Worm (Caenorhabditis elegans) whole organism, L1 larva: ENCODE data around the gene cey-4.

Experiments used
- C16A3.4 ChIP-seq: fragments of 150-350 bp; optimal IDR thresholded peaks from 2 replicates; lab custom pipeline; 2014; ENCODE audit warnings: missing biosample characterization, missing genetic modification characterization
- C34B4.2 ChIP-seq: sonication (generic microtip); optimal IDR thresholded peaks from 2 replicates; lab custom pipeline; 2017; ENCODE audit warnings: mild to moderate bottlenecking, missing genetic modification characterization, missing compliant biosample characterization
- aha-1 ChIP-seq: fragments of 150-350 bp; optimal IDR thresholded peaks from 2 replicates; lab custom pipeline; 2014; ENCODE audit warnings: missing biosample characterization, missing genetic modification characterization
- ama-1 ChIP-seq: fragments of 150-350 bp; optimal IDR thresholded peaks from 2 replicates; lab custom pipeline; 2014
- blmp-1 ChIP-seq: fragments of 150-350 bp; optimal IDR thresholded peaks from 2 replicates; lab custom pipeline; 2014; ENCODE audit warnings: missing biosample characterization, missing genetic modification characterization
- ceh-90 ChIP-seq: sonication (generic microtip); optimal IDR thresholded peaks from 2 replicates; lab custom pipeline; 2016; ENCODE audit warnings: missing genetic modification characterization, missing compliant biosample characterization
- dpl-1 ChIP-seq, 3 experiments: fragments of 150-350 bp in 2 of 3; sonication (generic microtip) in 1 of 3; optimal IDR thresholded peaks; 2 replicates each; lab custom pipeline; 2014 to 2017; ENCODE audit warnings: missing biosample characterization in 3 of 3, missing genetic modification characterization in 3 of 3, missing genetic modification reagents in 3 of 3
- efl-1 ChIP-seq, 4 experiments: fragments of 150-350 bp; optimal IDR thresholded peaks in 3 of 4; peaks in 1 of 4; 1 replicate in 1 of 4; 2 replicates in 3 of 4; lab custom pipeline; 2014; ENCODE audit warnings: missing biosample characterization in 2 of 4, missing genetic modification characterization in 2 of 4, missing genetic modification reagents in 2 of 4
- elt-2 ChIP-seq: sonication (generic microtip); optimal IDR thresholded peaks from 2 replicates; lab custom pipeline; 2016; ENCODE audit warnings: missing genetic modification characterization, mild to moderate bottlenecking, inconsistent platforms, missing compliant biosample characterization, missing genetic modification reagents
- elt-3 ChIP-seq, 6 experiments: fragments of 150-350 bp in 1 of 6; sonication (generic microtip); optimal IDR thresholded peaks; 2 replicates each; lab custom pipeline; 2017 to 2018; ENCODE audit warnings: missing biosample characterization in 6 of 6, missing genetic modification characterization in 6 of 6, inconsistent platforms in 1 of 6
- ets-5 ChIP-seq: fragments of 200-800 bp; sonication (Bioruptor generic); IDR thresholded peaks from 2 replicates; pipeline ENCODE4 v1.3.6; 2022; ENCODE audit warnings: missing genetic modification characterization, missing compliant biosample characterization
- fkh-4 ChIP-seq: sonication (generic microtip); optimal IDR thresholded peaks from 2 replicates; lab custom pipeline; 2016; ENCODE audit warnings: missing compliant biosample characterization, missing genetic modification characterization, borderline replicate concordance
- hlh-17 ChIP-seq: fragments of 200-800 bp; sonication (Bioruptor generic); optimal IDR thresholded peaks from 2 replicates; lab custom pipeline; 2018; ENCODE audit warnings: missing genetic modification characterization, mild to moderate bottlenecking, missing compliant biosample characterization, moderate library complexity, borderline replicate concordance
- isw-1 ChIP-seq: fragments of 200-800 bp; sonication (Bioruptor generic); IDR thresholded peaks from 2 replicates; pipeline ENCODE4 v1.3.6; 2022; ENCODE audit warnings: missing genetic modification characterization, missing compliant biosample characterization
- lin-14 ChIP-seq: fragments of 200-800 bp; sonication (Bioruptor generic); optimal IDR thresholded peaks from 2 replicates; lab custom pipeline; 2018; ENCODE audit warnings: mild to moderate bottlenecking, missing genetic modification characterization, moderate library complexity, missing compliant biosample characterization
- lin-35 ChIP-seq, 2 experiments: fragments of 150-350 bp; optimal IDR thresholded peaks; 2 replicates each; lab custom pipeline; 2014; ENCODE audit warnings: missing biosample characterization in 2 of 2, missing genetic modification characterization in 2 of 2, missing genetic modification reagents in 2 of 2
- lin-39 ChIP-seq: fragments of 150-350 bp; optimal IDR thresholded peaks from 2 replicates; lab custom pipeline; 2014; ENCODE audit warnings: missing biosample characterization, missing genetic modification reagents, missing genetic modification characterization
- lir-3 ChIP-seq: sonication (generic microtip); optimal IDR thresholded peaks from 2 replicates; lab custom pipeline; 2016; ENCODE audit warnings: mild to moderate bottlenecking, missing genetic modification characterization, moderate library complexity, missing compliant biosample characterization; ENCODE audit not compliant: poor library complexity
- mdl-1 ChIP-seq, 2 experiments: fragments of 150-350 bp; optimal IDR thresholded peaks; 2 replicates each; lab custom pipeline; 2014 to 2017; ENCODE audit warnings: missing biosample characterization in 2 of 2, missing genetic modification characterization in 2 of 2, inconsistent platforms in 1 of 2
- nhr-11 ChIP-seq: fragments of 150-350 bp; optimal IDR thresholded peaks from 2 replicates; lab custom pipeline; 2014; ENCODE audit warnings: missing biosample characterization, missing genetic modification characterization
- nhr-12 ChIP-seq: sonication (generic microtip); optimal IDR thresholded peaks from 2 replicates; lab custom pipeline; 2017; ENCODE audit warnings: missing biosample characterization, missing genetic modification characterization
- nhr-20 ChIP-seq: sonication (generic microtip); optimal IDR thresholded peaks from 2 replicates; lab custom pipeline; 2016; ENCODE audit warnings: mild to moderate bottlenecking, missing genetic modification characterization, missing compliant biosample characterization
- nhr-237 ChIP-seq: fragments of 150-350 bp; optimal IDR thresholded peaks from 2 replicates; lab custom pipeline; 2014; ENCODE audit warnings: missing biosample characterization, missing genetic modification characterization
- nhr-47 ChIP-seq: sonication (generic microtip); optimal IDR thresholded peaks from 2 replicates; lab custom pipeline; 2016; ENCODE audit warnings: mild to moderate bottlenecking, missing genetic modification characterization, moderate library complexity, missing compliant biosample characterization
- nhr-76 ChIP-seq: sonication (generic microtip); optimal IDR thresholded peaks from 2 replicates; lab custom pipeline; 2017; ENCODE audit warnings: missing biosample characterization, missing genetic modification characterization
- nhr-85 ChIP-seq: sonication (generic microtip); peaks from one replicate; lab custom pipeline; 2016; ENCODE audit warnings: missing genetic modification characterization, inconsistent platforms, missing compliant biosample characterization
- nhr-90 ChIP-seq: sonication (generic microtip); optimal IDR thresholded peaks from 2 replicates; lab custom pipeline; 2016; ENCODE audit warnings: mild to moderate bottlenecking, missing genetic modification characterization, missing compliant biosample characterization; ENCODE audit not compliant: poor library complexity
- rnt-1 ChIP-seq: sonication (generic microtip); optimal IDR thresholded peaks from 2 replicates; lab custom pipeline; 2016; ENCODE audit warnings: mild to moderate bottlenecking, missing genetic modification characterization, moderate library complexity, missing compliant biosample characterization
- skn-1 ChIP-seq: fragments of 150-350 bp; optimal IDR thresholded peaks from 2 replicates; lab custom pipeline; 2014; ENCODE audit warnings: missing biosample characterization, missing genetic modification characterization
- sox-4 ChIP-seq: sonication (generic microtip); optimal IDR thresholded peaks from 2 replicates; lab custom pipeline; 2016; ENCODE audit warnings: missing genetic modification characterization, missing compliant biosample characterization
- sptf-1 ChIP-seq: fragments of 150-350 bp; optimal IDR thresholded peaks from 2 replicates; lab custom pipeline; 2014; ENCODE audit warnings: missing biosample characterization, missing genetic modification characterization
- swsn-7 ChIP-seq: sonication (generic microtip); optimal IDR thresholded peaks from 2 replicates; lab custom pipeline; 2016; ENCODE audit warnings: missing genetic modification characterization, missing compliant biosample characterization
- tbx-2 ChIP-seq: sonication (generic microtip); optimal IDR thresholded peaks from 2 replicates; lab custom pipeline; 2016; ENCODE audit warnings: missing genetic modification characterization, missing compliant biosample characterization
- unc-130 ChIP-seq: fragments of 150-350 bp; optimal IDR thresholded peaks from 2 replicates; lab custom pipeline; 2017; ENCODE audit warnings: missing biosample characterization, missing genetic modification characterization, inconsistent platforms
- unc-30 ChIP-seq: sonication (generic microtip); optimal IDR thresholded peaks from 2 replicates; lab custom pipeline; 2017; ENCODE audit warnings: missing biosample characterization, missing genetic modification characterization
- unc-62 ChIP-seq: fragments of 150-350 bp; optimal IDR thresholded peaks from 2 replicates; lab custom pipeline; 2014; ENCODE audit warnings: missing biosample characterization, missing genetic modification reagents, missing genetic modification characterization
- unc-86 ChIP-seq: sonication (generic microtip); optimal IDR thresholded peaks from 2 replicates; lab custom pipeline; 2016; ENCODE audit warnings: missing genetic modification characterization, missing compliant biosample characterization
- vab-15 ChIP-seq: sonication (generic microtip); optimal IDR thresholded peaks from 2 replicates; lab custom pipeline; 2017; ENCODE audit warnings: missing genotype, mild to moderate bottlenecking, missing genetic modification characterization, missing compliant biosample characterization
- zag-1 ChIP-seq: fragments of 150-350 bp; optimal IDR thresholded peaks from 2 replicates; lab custom pipeline; 2014; ENCODE audit warnings: missing biosample characterization, missing genetic modification characterization
- ztf-11 ChIP-seq, 2 experiments: sonication (generic microtip); optimal IDR thresholded peaks; 2 replicates each; lab custom pipeline; 2016 to 2017; ENCODE audit warnings: missing genetic modification characterization in 2 of 2, missing biosample characterization in 1 of 2, missing compliant biosample characterization in 1 of 2
- ztf-4 ChIP-seq: fragments of 150-350 bp; optimal IDR thresholded peaks from 2 replicates; lab custom pipeline; 2014; ENCODE audit warnings: missing biosample characterization, missing genetic modification characterization

The cey-4 gene

ce11 chrIII:10822494-10823113 is 45.9 kb downstream of the cey-4 start:
- TF ChIP-seq vab-15 (no peak), lin-35 (GFP tag; optimal IDR thresholded peaks at IDR 0.05; lab: Kevin White, UChicago) (peak in 1 of 2 experiments; percentile 11), elt-3 (tag; optimal IDR thresholded peaks at IDR 0.05; lab: Kevin White, UChicago) (peak in 1 of 6 experiments; percentile 35), nhr-20 (tag; lab: Kevin White, UChicago) (peak; percentile 14), nhr-90 (tag; lab: Kevin White, UChicago) (peak; percentile 12), hlh-17 (GFP tag; lab: Kevin White, UChicago) (no peak), fkh-4 (tag; lab: Kevin White, UChicago) (no peak), elt-2 (tag; lab: Kevin White, UChicago) (peak; percentile 85)

DNA sequence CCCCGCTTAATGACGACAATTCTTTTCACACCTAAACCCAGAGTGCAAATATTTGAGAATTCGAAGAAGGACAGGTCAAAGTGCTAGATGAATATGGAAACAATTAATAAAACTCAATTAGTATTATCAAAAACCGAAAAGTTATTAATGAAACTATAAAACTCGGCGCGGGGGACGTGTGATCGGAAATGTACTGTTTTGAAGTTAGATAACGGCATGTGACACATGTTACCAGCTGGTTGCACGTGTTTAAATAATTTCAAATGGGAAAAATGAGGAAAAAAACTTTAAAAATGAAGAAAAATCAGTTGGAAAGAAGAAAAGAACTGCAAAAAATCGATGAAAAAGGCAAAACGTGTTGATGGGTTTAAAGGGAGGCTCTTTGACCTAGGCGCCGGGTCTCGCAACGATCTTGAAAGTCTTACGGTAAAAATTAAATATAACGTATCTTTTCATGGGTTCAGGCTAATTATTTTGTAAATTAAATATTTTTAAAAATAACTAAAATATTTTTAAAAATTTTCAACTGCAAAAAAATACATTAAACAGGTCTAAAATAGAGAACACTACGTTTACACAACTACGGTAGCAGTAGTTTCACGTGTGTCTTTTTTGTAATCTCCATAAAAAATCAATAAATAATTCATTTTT is 47.8 kb downstream of the cey-4 start:
- no peak for TF ChIP-seq isw-1 (GFP tag; lab: Robert Waterston, UW)
- no peak for TF ChIP-seq lin-39
- TF ChIP-seq nhr-76 (tag; lab: Kevin White, UChicago): no peak
- no peak for TF ChIP-seq swsn-7
- TF ChIP-seq ets-5 (GFP tag; lab: Robert Waterston, UW): no peak
- no peak for TF ChIP-seq unc-30 (tag; lab: Kevin White, UChicago)
- no peak for TF ChIP-seq nhr-11 (tag; lab: Kevin White, UChicago)
- no peak for TF ChIP-seq nhr-237 (tag; lab: Kevin White, UChicago)
- TF ChIP-seq aha-1: no peak
- TF ChIP-seq nhr-12 (tag; lab: Kevin White, UChicago): no peak
- TF ChIP-seq ceh-90 (tag; lab: Kevin White, UChicago): no peak
- no peak for TF ChIP-seq nhr-47 (tag; lab: Kevin White, UChicago)
- no peak for TF ChIP-seq ztf-4 (tag; lab: Kevin White, UChicago)
- no peak for TF ChIP-seq C34B4.2 (tag; lab: Kevin White, UChicago)
- no peak for TF ChIP-seq dpl-1 (GFP tag; optimal IDR thresholded peaks at IDR 0.05; lab: Kevin White, UChicago)
- TF ChIP-seq nhr-20 (tag; lab: Kevin White, UChicago): peak; percentile 27
- TF ChIP-seq lir-3 (tag; lab: Kevin White, UChicago): no peak
- no peak for TF ChIP-seq unc-130 (tag; lab: Kevin White, UChicago)
- TF ChIP-seq unc-86: no peak
- no peak for TF ChIP-seq ztf-11 (tag; optimal IDR thresholded peaks at IDR 0.05; lab: Kevin White, UChicago)
- TF ChIP-seq efl-1 (optimal IDR thresholded peaks at IDR 0.05; lab: Kevin White, UChicago): no peak
- TF ChIP-seq efl-1 (GFP tag; optimal IDR thresholded peaks at IDR 0.05 in 1 of 2; lab: Kevin White, UChicago): peak in 1 of 2 experiments; percentile 2
- TF ChIP-seq ama-1: peak; percentile 30
- TF ChIP-seq unc-62 (GFP tag; lab: Kevin White, UChicago): no peak
- no peak for TF ChIP-seq sptf-1 (tag; lab: Kevin White, UChicago)
- TF ChIP-seq hlh-17 (GFP tag; lab: Kevin White, UChicago): no peak
- peak in 1 of 2 experiments; percentile 20 for TF ChIP-seq mdl-1 (tag; optimal IDR thresholded peaks at IDR 0.05; lab: Kevin White, UChicago)
- TF ChIP-seq blmp-1 (tag; lab: Kevin White, UChicago): no peak
- TF ChIP-seq elt-2 (tag; lab: Kevin White, UChicago): peak; percentile 64
- no peak for TF ChIP-seq skn-1 (tag; lab: Kevin White, UChicago)
- no peak for TF ChIP-seq rnt-1 (tag; lab: Kevin White, UChicago)
- peak; percentile 12 for TF ChIP-seq lin-14 (GFP tag; lab: Kevin White, UChicago)
- TF ChIP-seq sox-4 (tag; lab: Kevin White, UChicago): no peak
- no peak for TF ChIP-seq zag-1 (tag; lab: Kevin White, UChicago)
- TF ChIP-seq nhr-85 (tag; lab: Kevin White, UChicago): peak; percentile 67
- TF ChIP-seq C16A3.4: no peak
- TF ChIP-seq lin-35 (GFP tag; optimal IDR thresholded peaks at IDR 0.05; lab: Kevin White, UChicago): peak in 1 of 2 experiments; percentile 58
- TF ChIP-seq tbx-2 (tag; lab: Kevin White, UChicago): no peak
